Worm (Caenorhabditis elegans) whole organism, midembryonic: ENCODE results near the gene H37A05.2.

Source experiments
- T22C8.4 ChIP-seq: fragments of 200-800 bp; sonication (Bioruptor generic); IDR thresholded peaks from 2 replicates; pipeline ENCODE4 v1.3.6; 2022; ENCODE audit warnings: missing genetic modification characterization, missing compliant biosample characterization
- cog-1 ChIP-seq: sonication (generic microtip); optimal IDR thresholded peaks from 2 replicates; lab custom pipeline; 2016; ENCODE audit warnings: missing genetic modification characterization, missing compliant biosample characterization
- flt-1 ChIP-seq: fragments of 200-800 bp; sonication (Bioruptor generic); IDR thresholded peaks from 2 replicates; pipeline ENCODE4 v1.3.6; 2022; ENCODE audit warnings: missing genetic modification characterization, missing compliant biosample characterization
- klf-2 ChIP-seq: fragments of 200-800 bp; sonication (Bioruptor generic); conservative IDR thresholded peaks from 2 replicates; pipeline ENCODE4 v1.3.6; 2022; ENCODE audit warnings: missing genetic modification reagents, missing genetic modification characterization, missing compliant biosample characterization
- med-1 ChIP-seq: sonication (generic microtip); optimal IDR thresholded peaks from 2 replicates; lab custom pipeline; 2017; ENCODE audit warnings: missing genetic modification characterization, mild to moderate bottlenecking, missing compliant biosample characterization, antibody characterized with exemption, missing genetic modification reagents; ENCODE audit not compliant: insufficient read depth
- ref-1 ChIP-seq: fragments of 200-800 bp; sonication (Bioruptor generic); conservative IDR thresholded peaks from 2 replicates; pipeline ENCODE4 v1.3.6; 2022; ENCODE audit warnings: missing genetic modification reagents, missing genetic modification characterization, missing compliant biosample characterization
- tab-1 ChIP-seq: fragments of 200-800 bp; sonication (Bioruptor generic); IDR thresholded peaks from 2 replicates; pipeline ENCODE4 v1.3.6; 2022; ENCODE audit warnings: missing genetic modification characterization, missing compliant biosample characterization
- ztf-23 ChIP-seq: fragments of 200-800 bp; sonication (Bioruptor generic); IDR thresholded peaks from 2 replicates; pipeline ENCODE4 v1.3.6; 2022; ENCODE audit warnings: missing genetic modification reagents, missing genetic modification characterization, missing compliant biosample characterization
- ztf-29 ChIP-seq: fragments of 200-800 bp; sonication (Bioruptor generic); IDR thresholded peaks from 2 replicates; pipeline ENCODE4 v1.3.6; 2022; ENCODE audit warnings: missing genetic modification reagents, missing genetic modification characterization, missing compliant biosample characterization

The H37A05.2 gene

ce11 chrV:13609806-13610205, 24.2 kb downstream of the H37A05.2 start:
- TF ChIP-seq med-1 (GFP tag; lab: Kevin White, UChicago) (no peak), ref-1 (GFP tag; lab: Robert Waterston, UW) (no peak), flt-1 (no peak), T22C8.4 (GFP tag; lab: Robert Waterston, UW) (no peak), cog-1 (tag; lab: Kevin White, UChicago) (no peak), ztf-29 (GFP tag; lab: Robert Waterston, UW) (no peak), klf-2 (GFP tag; lab: Robert Waterston, UW) (no peak), ztf-23 (GFP tag; lab: Robert Waterston, UW) (no peak), tab-1 (no peak)

ce11 chrV:13608486-13608885, 25.6 kb downstream of the H37A05.2 start:
- no peak for TF ChIP-seq flt-1
- no peak for TF ChIP-seq ztf-29 (GFP tag; lab: Robert Waterston, UW)
- no peak for TF ChIP-seq ref-1 (GFP tag; lab: Robert Waterston, UW)
- TF ChIP-seq klf-2 (GFP tag; lab: Robert Waterston, UW), result no peak
- TF ChIP-seq cog-1 (tag; lab: Kevin White, UChicago), result no peak
- TF ChIP-seq med-1 (GFP tag; lab: Kevin White, UChicago), result no peak
- TF ChIP-seq T22C8.4 (GFP tag; lab: Robert Waterston, UW), result no peak
- no peak for TF ChIP-seq tab-1
- no peak for TF ChIP-seq ztf-23 (GFP tag; lab: Robert Waterston, UW)

ce11 chrV:13606651-13607242, 27.3 kb downstream of the H37A05.2 start, which contains the start of gene fmo-4:
Gene fmo-4, minus strand, starts transcription at chrV:13606701.
- no peak for TF ChIP-seq ztf-23 (GFP tag; lab: Robert Waterston, UW)

- TF ChIP-seq ztf-23 (GFP tag; lab: Robert Waterston, UW), result no peak
- no peak for TF ChIP-seq tab-1
- no peak for TF ChIP-seq ztf-29 (GFP tag; lab: Robert Waterston, UW)
- TF ChIP-seq flt-1, result no peak
- TF ChIP-seq klf-2 (GFP tag; lab: Robert Waterston, UW), result no peak
- TF ChIP-seq ref-1 (GFP tag; lab: Robert Waterston, UW), result no peak
- no peak for TF ChIP-seq cog-1 (tag; lab: Kevin White, UChicago)
- TF ChIP-seq med-1 (GFP tag; lab: Kevin White, UChicago), result no peak
- TF ChIP-seq T22C8.4 (GFP tag; lab: Robert Waterston, UW), result no peak
Observed at ce11 chrV:13600882-13601281, 33.2 kb downstream of the H37A05.2 start, which contains the start of gene rdy-2. Gene rdy-2, minus strand, starts transcription at chrV:13600982.

- TF ChIP-seq flt-1 (no peak), T22C8.4 (GFP tag; lab: Robert Waterston, UW) (no peak), klf-2 (GFP tag; lab: Robert Waterston, UW) (no peak), ztf-23 (GFP tag; lab: Robert Waterston, UW) (no peak)
Observed at ce11 chrV:13598370-13598769, 35.7 kb downstream of the H37A05.2 start.

- no peak for TF ChIP-seq ref-1 (GFP tag; lab: Robert Waterston, UW)
- no peak for TF ChIP-seq T22C8.4 (GFP tag; lab: Robert Waterston, UW)
- no peak for TF ChIP-seq klf-2 (GFP tag; lab: Robert Waterston, UW)
- no peak for TF ChIP-seq flt-1
- TF ChIP-seq tab-1, result no peak
- TF ChIP-seq ztf-23 (GFP tag; lab: Robert Waterston, UW), result no peak
- TF ChIP-seq ztf-29 (GFP tag; lab: Robert Waterston, UW), result no peak
- no peak for TF ChIP-seq med-1 (GFP tag; lab: Kevin White, UChicago)
- TF ChIP-seq cog-1 (tag; lab: Kevin White, UChicago), result no peak
Observed at ce11 chrV:13593083-13593482, 41.0 kb downstream of the H37A05.2 start, which contains the start of gene F53F4.4. Gene F53F4.4, plus strand, starts transcription at chrV:13593383.

- TF ChIP-seq ztf-23 (GFP tag; lab: Robert Waterston, UW) (no peak), cog-1 (tag; lab: Kevin White, UChicago) (no peak), ref-1 (GFP tag; lab: Robert Waterston, UW) (no peak), T22C8.4 (GFP tag; lab: Robert Waterston, UW) (no peak), klf-2 (GFP tag; lab: Robert Waterston, UW) (no peak), tab-1 (no peak), ztf-29 (GFP tag; lab: Robert Waterston, UW) (no peak), flt-1 (no peak), med-1 (GFP tag; lab: Kevin White, UChicago) (no peak)
Observed at ce11 chrV:13591504-13592174, 42.4 kb downstream of the H37A05.2 start, which contains the start of gene tbcb-1. Gene tbcb-1, plus strand, starts transcription at chrV:13592124.

ce11 chrV:13589494-13590176, 44.4 kb downstream of the H37A05.2 start, which contains the start of the genes F53F4.2 and F53F4.18:
Gene F53F4.2, minus strand, starts transcription at chrV:13589594.
Gene F53F4.18, plus strand, starts transcription at chrV:13590126.
- TF ChIP-seq ztf-29 (GFP tag; lab: Robert Waterston, UW) (no peak), cog-1 (tag; lab: Kevin White, UChicago) (no peak), tab-1 (no peak), med-1 (GFP tag; lab: Kevin White, UChicago) (no peak), klf-2 (GFP tag; lab: Robert Waterston, UW) (no peak), T22C8.4 (GFP tag; lab: Robert Waterston, UW) (no peak), ztf-23 (GFP tag; lab: Robert Waterston, UW) (no peak), ref-1 (GFP tag; lab: Robert Waterston, UW) (no peak), flt-1 (no peak)

- TF ChIP-seq cog-1 (tag; lab: Kevin White, UChicago) (no peak), ref-1 (GFP tag; lab: Robert Waterston, UW) (no peak), flt-1 (no peak), med-1 (GFP tag; lab: Kevin White, UChicago) (no peak), klf-2 (GFP tag; lab: Robert Waterston, UW) (no peak), ztf-23 (GFP tag; lab: Robert Waterston, UW) (no peak), ztf-29 (GFP tag; lab: Robert Waterston, UW) (no peak), T22C8.4 (GFP tag; lab: Robert Waterston, UW) (no peak), tab-1 (no peak)
Observed at ce11 chrV:13587902-13588301, 46.1 kb downstream of the H37A05.2 start, which contains the start of gene F53F4.17. Gene F53F4.17, plus strand, starts transcription at chrV:13588202.
